Worm (Caenorhabditis elegans) whole organism, early embryonic: ENCODE results near the gene pigt-1.

ENCODE experiments used
- F13C5.2 ChIP-seq: sonication (generic microtip); optimal IDR thresholded peaks from 2 replicates; lab custom pipeline; 2017; ENCODE audit warnings: mild to moderate bottlenecking, missing genetic modification characterization, inconsistent platforms, missing compliant biosample characterization
- ama-1 ChIP-seq: fragments of 150-350 bp; optimal IDR thresholded peaks from 2 replicates; lab custom pipeline; 2014
- pes-1 ChIP-seq: fragments of 200-800 bp; sonication (Bioruptor generic); IDR thresholded peaks from 2 replicates; pipeline ENCODE4 v1.3.6; 2022; ENCODE audit warnings: missing genetic modification reagents, missing genetic modification characterization, missing compliant biosample characterization

- no peak for TF ChIP-seq pes-1 (GFP tag; lab: Robert Waterston, UW)
- TF ChIP-seq ama-1 (lab: Kevin White, UChicago): no peak
- TF ChIP-seq F13C5.2: no peak
Observed at ce11 chrV:10953471-10954155, 5.0 kb downstream of the pigt-1 start.
